Fruit fly (Drosophila melanogaster): ENCODE results near the gene Prp4k.

Gene Prp4k

dm6 chr3L:177938-178337 lies 33.3 kb downstream of the Prp4k start (continued):
- TF ChIP-seq chif (GFP tag; optimal IDR thresholded peaks at IDR 0.05): no peak
- no peak for TF ChIP-seq sob (GFP tag; IDR thresholded peaks at IDR 0.05)
- no peak for TF ChIP-seq CG4360 (GFP tag; IDR thresholded peaks at IDR 0.05)
- no peak for TF ChIP-seq p53 (GFP tag; optimal IDR thresholded peaks at IDR 0.05)
- no peak for TF ChIP-seq Fer2 (tag; optimal IDR thresholded peaks at IDR 0.05)
- no peak for TF ChIP-seq esg (GFP tag; conservative IDR thresholded peaks at IDR 0.05)
- TF ChIP-seq CG12744 (GFP tag; optimal IDR thresholded peaks at IDR 0.05): no peak
- TF ChIP-seq Oli (tag; optimal IDR thresholded peaks at IDR 0.05): no peak
- no peak for TF ChIP-seq unpg (GFP tag; optimal IDR thresholded peaks at IDR 0.05)
- TF ChIP-seq CG13775 (GFP tag; optimal IDR thresholded peaks at IDR 0.05): no peak
- TF ChIP-seq lbe (GFP tag; optimal IDR thresholded peaks at IDR 0.05): no peak
- peak; percentile 29 for TF ChIP-seq gcm (GFP tag; optimal IDR thresholded peaks at IDR 0.05)
- no peak for TF ChIP-seq ap (GFP tag; IDR thresholded peaks at IDR 0.05)
- TF ChIP-seq CG11093 (GFP tag; IDR thresholded peaks at IDR 0.05): no peak
- TF ChIP-seq vfl (GFP tag; optimal IDR thresholded peaks at IDR 0.05): no peak
- TF ChIP-seq ERR (GFP tag; optimal IDR thresholded peaks at IDR 0.05): no peak
- TF ChIP-seq CG9932 (GFP tag; IDR thresholded peaks at IDR 0.05): no peak
- no peak for TF ChIP-seq CG10321 (GFP tag; IDR thresholded peaks at IDR 0.05)
- no peak for TF ChIP-seq CG30403 (GFP tag; optimal IDR thresholded peaks at IDR 0.05)
- TF ChIP-seq CG32767 (GFP tag; IDR thresholded peaks at IDR 0.05): no peak
- TF ChIP-seq Sox100B (GFP tag; optimal IDR thresholded peaks at IDR 0.05): no peak
- TF ChIP-seq lab (GFP tag; optimal IDR thresholded peaks at IDR 0.05): no peak
- TF ChIP-seq ab (GFP tag; optimal IDR thresholded peaks at IDR 0.05): no peak
- TF ChIP-seq CG14965 (GFP tag; optimal IDR thresholded peaks at IDR 0.05; ENCODE audit: borderline replicate concordance): no peak
- no peak for TF ChIP-seq D (optimal IDR thresholded peaks at IDR 0.05)
- TF ChIP-seq D (GFP tag; optimal IDR thresholded peaks at IDR 0.05): no peak
- no peak for TF ChIP-seq z (GFP tag; IDR thresholded peaks at IDR 0.05)
- TF ChIP-seq CG6813 (GFP tag; optimal IDR thresholded peaks at IDR 0.05): no peak
- no peak for TF ChIP-seq CG31365 (tag; optimal IDR thresholded peaks at IDR 0.05)
- TF ChIP-seq az2 (GFP tag; optimal IDR thresholded peaks at IDR 0.05): no peak
- no peak for TF ChIP-seq CG3407 (GFP tag; optimal IDR thresholded peaks at IDR 0.05)
- TF ChIP-seq Med (GFP tag): no peak
- no peak for TF ChIP-seq ftz-f1 (GFP tag; optimal IDR thresholded peaks at IDR 0.05)
- no peak for TF ChIP-seq vnd (GFP tag; IDR thresholded peaks at IDR 0.05; ENCODE audit: partially characterized antibody)
- TF ChIP-seq Opbp (GFP tag; IDR thresholded peaks at IDR 0.05; ENCODE audit: partially characterized antibody): peak; percentile 57; the same call in 1 of the 3 replicates
- TF ChIP-seq CG8281 (tag; optimal IDR thresholded peaks at IDR 0.05): no peak
- no peak for TF ChIP-seq CG33557 (GFP tag; optimal IDR thresholded peaks at IDR 0.05)
- TF ChIP-seq B-H2 (GFP tag; optimal IDR thresholded peaks at IDR 0.05): no peak
- no peak for TF ChIP-seq Rfx (GFP tag; IDR thresholded peaks at IDR 0.05)
- no peak for TF ChIP-seq dan (GFP tag; IDR thresholded peaks at IDR 0.05)
- no peak for TF ChIP-seq CG13296 (GFP tag; optimal IDR thresholded peaks at IDR 0.05)
- TF ChIP-seq CG31441 (GFP tag; IDR thresholded peaks at IDR 0.05): no peak
- TF ChIP-seq CG11560 (tag; IDR thresholded peaks at IDR 0.05): no peak
- TF ChIP-seq CG2889 (GFP tag; IDR thresholded peaks at IDR 0.05): no peak
- TF ChIP-seq CG15073 (GFP tag; optimal IDR thresholded peaks at IDR 0.05): no peak
- no peak for TF ChIP-seq CG15514 (GFP tag; optimal IDR thresholded peaks at IDR 0.05)
- no peak for TF ChIP-seq Eip74EF (GFP tag; optimal IDR thresholded peaks at IDR 0.05)
- TF ChIP-seq Kr (GFP tag; optimal IDR thresholded peaks at IDR 0.05): no peak
- no peak for TF ChIP-seq da (GFP tag; optimal IDR thresholded peaks at IDR 0.05)
- TF ChIP-seq CG1529 (GFP tag; optimal IDR thresholded peaks at IDR 0.05): no peak
- no peak for TF ChIP-seq otp (GFP tag; IDR thresholded peaks at IDR 0.05)
- TF ChIP-seq grn (GFP tag; optimal IDR thresholded peaks at IDR 0.05): no peak

All from whole organism, embryonic.